Fruit fly (Drosophila melanogaster): Measurements from ENCODE around the gene Elo68beta.
A peak's percentile ranks its signal among the peaks of the same experiment; 100 is the strongest.

The Elo68beta gene

DNA sequence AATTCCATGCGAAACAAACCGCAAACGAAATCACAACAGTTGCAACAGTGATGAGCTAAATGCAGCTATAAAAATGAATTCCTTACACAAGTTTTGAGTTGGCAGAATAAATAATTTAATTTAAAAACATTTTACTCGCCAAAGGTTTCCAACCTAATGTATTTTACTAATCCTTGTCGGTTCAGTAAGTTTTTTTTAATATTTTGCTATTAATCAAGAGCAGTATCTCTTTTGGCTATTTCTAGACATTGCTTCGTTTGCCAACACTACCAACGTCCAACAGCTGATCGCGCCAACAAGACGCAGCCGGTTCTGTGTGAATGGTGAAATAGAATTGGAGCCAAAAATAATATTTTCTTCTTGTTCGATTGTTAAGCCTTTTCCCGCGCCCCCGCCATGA is 36.8 kb downstream of the Elo68beta start, which contains the start of the genes CG32075, CG45101 and SuUR (continued):
- no peak for TF ChIP-seq sr (GFP tag; IDR thresholded peaks at IDR 0.05)
- TF ChIP-seq cato (GFP tag; optimal IDR thresholded peaks at IDR 0.05; ENCODE audit: borderline replicate concordance), result peak; percentile 85
- peak; percentile 90 for TF ChIP-seq tin (GFP tag; optimal IDR thresholded peaks at IDR 0.05)
- TF ChIP-seq nerfin-2 (GFP tag; IDR thresholded peaks at IDR 0.05; ENCODE audit: partially characterized antibody), result no peak
- TF ChIP-seq Hsf (GFP tag; optimal IDR thresholded peaks at IDR 0.05), result peak; percentile 94
- peak; percentile 59 for TF ChIP-seq CG1529 (GFP tag; optimal IDR thresholded peaks at IDR 0.05)
- peak; percentile 18 for TF ChIP-seq sqz (GFP tag; optimal IDR thresholded peaks at IDR 0.05)
- TF ChIP-seq B-H2 (GFP tag; optimal IDR thresholded peaks at IDR 0.05), result peak; percentile 86
- peak; percentile 85 for TF ChIP-seq fu2 (GFP tag; optimal IDR thresholded peaks at IDR 0.05)
- peak; percentile 91 for TF ChIP-seq ems (GFP tag; optimal IDR thresholded peaks at IDR 0.05)
- peak; percentile 62 for TF ChIP-seq CG5953 (GFP tag; IDR thresholded peaks at IDR 0.05)
- peak; percentile 55; the same call in 1 of the 2 replicates for TF ChIP-seq dan (GFP tag; IDR thresholded peaks at IDR 0.05)
- peak; percentile 80 for TF ChIP-seq CG7372 (GFP tag; IDR thresholded peaks at IDR 0.05)
- TF ChIP-seq CG5180 (GFP tag; optimal IDR thresholded peaks at IDR 0.05), result peak; percentile 59
- no peak for TF ChIP-seq pan (optimal IDR thresholded peaks at IDR 0.05)
- TF ChIP-seq pan (GFP tag; optimal IDR thresholded peaks at IDR 0.05 in 1 of 2, IDR thresholded peaks at IDR 0.05 in 1 of 2), result peak in 1 of 2 experiments; percentile 92
- TF ChIP-seq CG10147 (GFP tag; optimal IDR thresholded peaks at IDR 0.05), result peak; percentile 67
- TF ChIP-seq CG11093 (GFP tag; IDR thresholded peaks at IDR 0.05), result peak; percentile 73; the same call in 2 of the 3 replicates
- no peak for TF ChIP-seq pros (GFP tag; optimal IDR thresholded peaks at IDR 0.05)
- peak; percentile 64 for TF ChIP-seq CG12236 (GFP tag; optimal IDR thresholded peaks at IDR 0.05)
- no peak for TF ChIP-seq sc (optimal IDR thresholded peaks at IDR 0.05)
- TF ChIP-seq sc (GFP tag; optimal IDR thresholded peaks at IDR 0.05), result peak; percentile 63
- TF ChIP-seq pfk (GFP tag; optimal IDR thresholded peaks at IDR 0.05), result no peak
- peak in 1 of 2 experiments; percentile 69 for TF ChIP-seq insv (GFP tag; optimal IDR thresholded peaks at IDR 0.05)
- peak; percentile 78 for TF ChIP-seq kay (GFP tag; optimal IDR thresholded peaks at IDR 0.05)
- peak; percentile 63 for TF ChIP-seq Dp (GFP tag; optimal IDR thresholded peaks at IDR 0.05)
- no peak for TF ChIP-seq ash1 (GFP tag; optimal IDR thresholded peaks at IDR 0.05)
- peak; percentile 82 for TF ChIP-seq CG11456 (GFP tag; IDR thresholded peaks at IDR 0.05)
- TF ChIP-seq Opbp (GFP tag; IDR thresholded peaks at IDR 0.05; ENCODE audit: partially characterized antibody), result no peak
- peak; percentile 82 for TF ChIP-seq pnt (GFP tag; optimal IDR thresholded peaks at IDR 0.05)
- peak; percentile 68 for TF ChIP-seq CG1233 (GFP tag; optimal IDR thresholded peaks at IDR 0.05)
- TF ChIP-seq CG15601 (tag; optimal IDR thresholded peaks at IDR 0.05), result peak; percentile 77
- TF ChIP-seq CG17186 (GFP tag; optimal IDR thresholded peaks at IDR 0.05), result peak; percentile 55
- TF ChIP-seq ham (GFP tag; IDR thresholded peaks at IDR 0.05), result peak; percentile 29; the same call in 1 of the 2 replicates
- peak; percentile 76 for TF ChIP-seq CG10979 (tag; optimal IDR thresholded peaks at IDR 0.05)
- peak; percentile 66 for TF ChIP-seq CG17802 (tag; optimal IDR thresholded peaks at IDR 0.05)
- TF ChIP-seq CG8388 (GFP tag; optimal IDR thresholded peaks at IDR 0.05), result peak; percentile 82
- peak; percentile 66 for TF ChIP-seq Adf1 (GFP tag; IDR thresholded peaks at IDR 0.05)
- no peak for TF ChIP-seq CG17568 (GFP tag; optimal IDR thresholded peaks at IDR 0.05)
- peak; percentile 48 for TF ChIP-seq CG10431 (GFP tag; optimal IDR thresholded peaks at IDR 0.05)
- peak; percentile 91 for TF ChIP-seq CG33213 (GFP tag; optimal IDR thresholded peaks at IDR 0.05)
- peak; percentile 51 for TF ChIP-seq CG1603 (tag; optimal IDR thresholded peaks at IDR 0.05)
- TF ChIP-seq CG6813 (GFP tag; optimal IDR thresholded peaks at IDR 0.05), result no peak
- TF ChIP-seq Sox100B (GFP tag; optimal IDR thresholded peaks at IDR 0.05), result peak; percentile 77
- peak; percentile 24 for TF ChIP-seq salm (tag; optimal IDR thresholded peaks at IDR 0.05)
- no peak for TF ChIP-seq TFAM (GFP tag; optimal IDR thresholded peaks at IDR 0.05)
- TF ChIP-seq schlank (tag; optimal IDR thresholded peaks at IDR 0.05), result peak; percentile 25
- TF ChIP-seq gsb (GFP tag; IDR thresholded peaks at IDR 0.05), result peak; percentile 53; the same call in 1 of the 2 replicates
- TF ChIP-seq lola (GFP tag; optimal IDR thresholded peaks at IDR 0.05), result peak in 1 of 3 experiments; percentile 86
- peak; percentile 80 for TF ChIP-seq run (tag; optimal IDR thresholded peaks at IDR 0.05)
